Fruit fly (Drosophila melanogaster) whole organism: ENCODE measurements around the gene B9d1.

Source experiments
- Dll ChIP-seq: fragments of >200 bp; optimal IDR thresholded peaks from 2 replicates; lab custom pipeline; 2017
- usp ChIP-seq: fragments of >200 bp; optimal IDR thresholded peaks from 2 replicates; lab custom pipeline; 2017; ENCODE audit warnings: missing biosample characterization, missing genetic modification characterization, mixed read lengths

- TF ChIP-seq Dll (lab: Kevin White, UChicago) (peak; percentile 45), usp (GFP tag; lab: Kevin White, UChicago) (no peak)
Observed at dm6 chr3R:15448657-15449056, 33.0 kb upstream of the B9d1 start.
